Fruit fly (Drosophila melanogaster) whole organism, adult: Measurements from ENCODE around the gene CG7896.

Source experiments
- CG11617 ChIP-seq: fragments of 200-800 bp; sonication (Bioruptor generic); optimal IDR thresholded peaks from 2 replicates; lab custom pipeline; 2017; ENCODE audit warnings: mild to moderate bottlenecking, missing biosample characterization, missing genetic modification reagents, missing genetic modification characterization
- CG12768 ChIP-seq: fragments of 200-800 bp; sonication (Bioruptor generic); optimal IDR thresholded peaks from 2 replicates; lab custom pipeline; 2017; ENCODE audit warnings: missing biosample characterization, missing genetic modification characterization, mild to moderate bottlenecking, moderate library complexity, missing genetic modification reagents
- CG14711 ChIP-seq: fragments of 200-800 bp; sonication (Bioruptor generic); optimal IDR thresholded peaks from 2 replicates; lab custom pipeline; 2018; ENCODE audit warnings: missing biosample characterization, mild to moderate bottlenecking, missing genetic modification characterization, moderate library complexity
- CG1620 ChIP-seq: fragments of 200-800 bp; sonication (Bioruptor generic); optimal IDR thresholded peaks from 2 replicates; lab custom pipeline; 2016; ENCODE audit warnings: missing biosample characterization, missing genetic modification characterization
- CG33017 ChIP-seq: fragments of 200-800 bp; sonication (Bioruptor generic); optimal IDR thresholded peaks from 2 replicates; lab custom pipeline; 2018; ENCODE audit warnings: missing biosample characterization, mild to moderate bottlenecking, missing genetic modification characterization, moderate library complexity
- CG5204 ChIP-seq: fragments of 200-800 bp; sonication (Bioruptor generic); optimal IDR thresholded peaks from 2 replicates; lab custom pipeline; 2016; ENCODE audit warnings: missing biosample characterization, missing genetic modification characterization
- CG7045 ChIP-seq: fragments of 200-800 bp; sonication (Bioruptor generic); optimal IDR thresholded peaks from 2 replicates; lab custom pipeline; 2017; ENCODE audit warnings: missing biosample characterization, mild to moderate bottlenecking, missing genetic modification characterization
- CG7101 ChIP-seq: fragments of 200-800 bp; sonication (Bioruptor generic); optimal IDR thresholded peaks from 2 replicates; lab custom pipeline; 2018; ENCODE audit warnings: missing biosample characterization, mild to moderate bottlenecking, missing genetic modification characterization, moderate library complexity
- Clk ChIP-seq: fragments of 200-800 bp; sonication (Bioruptor generic); optimal IDR thresholded peaks from 2 replicates; lab custom pipeline; 2017; ENCODE audit warnings: missing biosample characterization, missing genetic modification characterization
- Crg-1 ChIP-seq: fragments of 200-800 bp; sonication (Bioruptor generic); optimal IDR thresholded peaks from 2 replicates; lab custom pipeline; 2016; ENCODE audit warnings: missing biosample characterization, missing genetic modification characterization
- Hr96 ChIP-seq: fragments of 200-800 bp; sonication (Bioruptor generic); optimal IDR thresholded peaks from 2 replicates; lab custom pipeline; 2016; ENCODE audit warnings: missing biosample characterization, missing genetic modification characterization
- Mnt ChIP-seq: fragments of 200-800 bp; sonication (Bioruptor generic); optimal IDR thresholded peaks from 2 replicates; lab custom pipeline; 2016; ENCODE audit warnings: missing biosample characterization, mild to moderate bottlenecking, missing genetic modification characterization
- bab1 ChIP-seq: fragments of 200-800 bp; sonication (Bioruptor generic); optimal IDR thresholded peaks from 3 replicates; lab custom pipeline; 2019; ENCODE audit warnings: missing biosample characterization, mild to moderate bottlenecking, missing genetic modification characterization, moderate library complexity
- cic ChIP-seq: fragments of 200-800 bp; sonication (Bioruptor generic); optimal IDR thresholded peaks from 2 replicates; lab custom pipeline; 2017; ENCODE audit warnings: missing biosample characterization, mild to moderate bottlenecking, missing genetic modification characterization, moderate library complexity
- cnc ChIP-seq, 2 experiments: fragments of >200 bp; optimal IDR thresholded peaks; 2 replicates each; lab custom pipeline; 2017
- kay ChIP-seq: fragments of 200-800 bp; sonication (Bioruptor generic); peaks from one replicate; lab custom pipeline; 2016; ENCODE audit warnings: missing biosample characterization, missing genetic modification characterization, borderline replicate concordance
- ovo ChIP-seq: fragments of 200-800 bp; sonication (Bioruptor generic); optimal IDR thresholded peaks from 2 replicates; lab custom pipeline; 2016; ENCODE audit warnings: missing biosample characterization, missing genetic modification characterization
- pad ChIP-seq: fragments of 200-800 bp; sonication (Bioruptor generic); optimal IDR thresholded peaks from 3 replicates; lab custom pipeline; 2017; ENCODE audit warnings: missing biosample characterization, missing genetic modification characterization, mild to moderate bottlenecking, moderate library complexity, missing genetic modification reagents
- tj ChIP-seq: fragments of 200-800 bp; sonication (Bioruptor generic); optimal IDR thresholded peaks from 3 replicates; lab custom pipeline; 2017; ENCODE audit warnings: missing biosample characterization, mild to moderate bottlenecking, missing genetic modification characterization, moderate library complexity
- toe ChIP-seq: fragments of 200-800 bp; sonication (Bioruptor generic); optimal IDR thresholded peaks from 2 replicates; lab custom pipeline; 2016; ENCODE audit warnings: missing biosample characterization, missing genetic modification characterization

The CG7896 gene

DNA sequence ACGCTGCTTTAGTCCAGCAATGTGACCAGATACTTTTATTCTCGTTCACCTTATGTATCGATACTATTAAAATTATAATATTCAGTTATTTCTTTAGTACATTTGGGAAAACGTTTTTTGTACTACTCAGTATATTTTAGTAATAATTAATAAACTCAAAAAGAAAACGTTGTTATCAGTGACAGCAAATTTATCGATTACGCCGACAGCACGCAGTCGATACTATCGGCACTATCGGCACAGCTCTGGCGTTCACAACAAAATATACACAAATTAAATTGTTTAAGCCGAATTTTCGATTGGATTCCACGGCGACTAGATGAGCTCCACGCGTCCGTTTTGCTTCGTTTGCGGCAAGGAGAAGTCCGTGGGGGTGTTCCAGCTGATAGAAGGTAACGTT, 56.3 kb downstream of the CG7896 start, which contains the start of the genes janA, Sry-alpha and Sry-beta:
Gene janA (minus strand): TSS at position 40 of the 400 bp plus-strand sequence.
Gene Sry-alpha (plus strand): TSS at position 226 of the 400 bp plus-strand sequence.
Gene Sry-beta (plus strand): TSS at position 226 of the 400 bp plus-strand sequence.
- TF ChIP-seq Hr96 (no peak), CG1620 (GFP tag; lab: Kevin White, UChicago) (peak; percentile 45), CG7101 (peak; percentile 0), CG33017 (tag; lab: Kevin White, UChicago) (no peak), CG5204 (GFP tag; lab: Kevin White, UChicago) (no peak), Clk (GFP tag; lab: Kevin White, UChicago) (no peak), CG11617 (GFP tag; lab: Kevin White, UChicago) (peak; percentile 20), pad (GFP tag; lab: Kevin White, UChicago) (no peak), CG7045 (no peak), cnc (optimal IDR thresholded peaks at IDR 0.05; lab: Kevin White, UChicago) (no peak), kay (GFP tag; lab: Kevin White, UChicago) (no peak), bab1 (GFP tag; lab: Kevin White, UChicago) (peak; percentile 65), CG14711 (tag; lab: Kevin White, UChicago) (peak; percentile 19), Crg-1 (GFP tag; lab: Kevin White, UChicago) (peak; percentile 45), CG12768 (GFP tag; lab: Kevin White, UChicago) (no peak), tj (GFP tag; lab: Kevin White, UChicago) (no peak), toe (GFP tag; lab: Kevin White, UChicago) (no peak), Mnt (peak; percentile 33), ovo (GFP tag; lab: Kevin White, UChicago) (no peak), cic (no peak)
